Fruit fly (Drosophila melanogaster) whole organism, embryonic: ENCODE results near the gene deltaCOP.

Experiments used
- Ada2b ChIP-seq: fragments of 200-800 bp; sonication (Bioruptor generic); IDR thresholded peaks from 2 replicates; pipeline ENCODE4 v1.3.6; 2022; ENCODE audit warnings: missing biosample characterization, missing genetic modification characterization
- C15 ChIP-seq: fragments of 200-800 bp; sonication (Bioruptor generic); IDR thresholded peaks from 3 replicates; pipeline ENCODE4 v1.3.6; 2022; ENCODE audit warnings: missing biosample characterization, missing genetic modification characterization
- CG10979 ChIP-seq: fragments of 200-800 bp; sonication (Bioruptor generic); optimal IDR thresholded peaks from 2 replicates; lab custom pipeline; 2018; ENCODE audit warnings: missing biosample characterization, mild to moderate bottlenecking, missing genetic modification characterization, moderate library complexity
- CG1233 ChIP-seq: fragments of 200-800 bp; sonication (Bioruptor generic); optimal IDR thresholded peaks from 4 replicates; lab custom pipeline; 2018; ENCODE audit warnings: missing biosample characterization, mild to moderate bottlenecking, missing genetic modification characterization
- CG14441 ChIP-seq: fragments of 200-800 bp; sonication (Bioruptor generic); IDR thresholded peaks from 2 replicates; pipeline ENCODE4 v1.3.6; 2022; ENCODE audit warnings: missing biosample characterization, missing genetic modification characterization
- CG14860 ChIP-seq: fragments of 200-800 bp; sonication (Bioruptor generic); IDR thresholded peaks from 3 replicates; pipeline ENCODE4 v1.3.6; 2022; ENCODE audit warnings: missing biosample characterization, missing genetic modification characterization; ENCODE audit not compliant: partially characterized antibody
- CG1603 ChIP-seq: fragments of 200-800 bp; sonication (Bioruptor generic); optimal IDR thresholded peaks from 2 replicates; lab custom pipeline; 2019; ENCODE audit warnings: missing biosample characterization, mild to moderate bottlenecking, missing genetic modification characterization, moderate library complexity
- CG16779 ChIP-seq: fragments of 200-800 bp; sonication (Bioruptor generic); IDR thresholded peaks from 2 replicates; pipeline ENCODE4 v1.3.6; 2022; ENCODE audit warnings: missing biosample characterization, missing genetic modification characterization
- CG17186 ChIP-seq: fragments of 200-800 bp; sonication (Bioruptor generic); optimal IDR thresholded peaks from 3 replicates; lab custom pipeline; 2017; ENCODE audit warnings: missing biosample characterization, missing genetic modification reagents, missing genetic modification characterization
- CG18599 ChIP-seq: fragments of 200-800 bp; sonication (Bioruptor generic); optimal IDR thresholded peaks from 3 replicates; lab custom pipeline; 2017; ENCODE audit warnings: missing biosample characterization, missing genetic modification characterization, mild to moderate bottlenecking, moderate library complexity, missing genetic modification reagents
- CG18764 ChIP-seq: fragments of 200-800 bp; sonication (Bioruptor generic); optimal IDR thresholded peaks from 3 replicates; lab custom pipeline; 2016; ENCODE audit warnings: missing biosample characterization, missing genetic modification characterization
- CG30431 ChIP-seq: fragments of 200-800 bp; sonication (Bioruptor generic); optimal IDR thresholded peaks from 2 replicates; lab custom pipeline; 2017; ENCODE audit warnings: missing biosample characterization, missing genetic modification characterization
- CG32532 ChIP-seq: fragments of 200-800 bp; sonication (Bioruptor generic); IDR thresholded peaks from 2 replicates; pipeline ENCODE4 v1.3.6; 2022; ENCODE audit warnings: missing biosample characterization, missing genetic modification characterization
- CG34422 ChIP-seq: fragments of 200-800 bp; sonication (Bioruptor generic); IDR thresholded peaks from 3 replicates; pipeline ENCODE4 v1.3.6; 2022; ENCODE audit warnings: missing biosample characterization, missing genetic modification characterization
- CG4328 ChIP-seq: fragments of 200-800 bp; sonication (Bioruptor generic); optimal IDR thresholded peaks from 3 replicates; lab custom pipeline; 2017; ENCODE audit warnings: missing biosample characterization, missing genetic modification reagents, missing genetic modification characterization
- CG4617 ChIP-seq: fragments of 200-800 bp; sonication (Bioruptor generic); optimal IDR thresholded peaks from 3 replicates; lab custom pipeline; 2016; ENCODE audit warnings: missing biosample characterization, missing genetic modification characterization, borderline replicate concordance
- CG6272 ChIP-seq: fragments of 200-800 bp; sonication (Bioruptor generic); IDR thresholded peaks from 2 replicates; pipeline ENCODE4 v1.3.6; 2022; ENCODE audit warnings: missing biosample characterization, missing genetic modification characterization
- CG7271 ChIP-seq: fragments of 200-800 bp; sonication (Bioruptor generic); optimal IDR thresholded peaks from 2 replicates; lab custom pipeline; 2018; ENCODE audit warnings: missing biosample characterization, mild to moderate bottlenecking, missing genetic modification characterization, moderate library complexity
- CG7928 ChIP-seq: fragments of 200-800 bp; sonication (Bioruptor generic); optimal IDR thresholded peaks from 2 replicates; lab custom pipeline; 2017; ENCODE audit warnings: missing biosample characterization, mild to moderate bottlenecking, missing genetic modification characterization
- CG8765 ChIP-seq: fragments of 200-800 bp; sonication (Bioruptor generic); IDR thresholded peaks from 2 replicates; pipeline ENCODE4 v1.3.6; 2022; ENCODE audit warnings: missing biosample characterization, missing genetic modification characterization
- CG9609 ChIP-seq: fragments of 200-800 bp; sonication (Bioruptor generic); optimal IDR thresholded peaks from 3 replicates; lab custom pipeline; 2016; ENCODE audit warnings: missing biosample characterization, missing genetic modification characterization
- CHES-1-like ChIP-seq: fragments of 200-800 bp; sonication (Bioruptor generic); optimal IDR thresholded peaks from 2 replicates; lab custom pipeline; 2016; ENCODE audit warnings: missing biosample characterization, missing genetic modification characterization
- CkIIα-i1 ChIP-seq: fragments of 200-800 bp; sonication (Bioruptor generic); IDR thresholded peaks from 2 replicates; pipeline ENCODE4 v1.3.6; 2022; ENCODE audit warnings: missing biosample characterization, missing genetic modification characterization
- Fer1 ChIP-seq: fragments of 200-800 bp; sonication (Bioruptor generic); optimal IDR thresholded peaks from 2 replicates; lab custom pipeline; 2017; ENCODE audit warnings: missing biosample characterization, mild to moderate bottlenecking, missing genetic modification characterization
- HLHmδ ChIP-seq: fragments of 200-800 bp; sonication (Bioruptor generic); optimal IDR thresholded peaks from 2 replicates; lab custom pipeline; 2018; ENCODE audit warnings: missing biosample characterization, mild to moderate bottlenecking, missing genetic modification characterization, moderate library complexity
- Kr ChIP-seq: fragments of 200-800 bp; sonication (Bioruptor generic); optimal IDR thresholded peaks from 2 replicates; lab custom pipeline; 2017; ENCODE audit warnings: missing biosample characterization, mild to moderate bottlenecking, missing genetic modification characterization
- Lhr ChIP-seq: fragments of 200-800 bp; sonication (Bioruptor generic); optimal IDR thresholded peaks from 3 replicates; lab custom pipeline; 2017; ENCODE audit warnings: mild to moderate bottlenecking, missing biosample characterization, missing genetic modification reagents, missing genetic modification characterization
- Med ChIP-seq: fragments of 200-800 bp; sonication (Bioruptor generic); peaks from one replicate; lab custom pipeline; 2016; ENCODE audit warnings: missing biosample characterization, missing genetic modification characterization, mild to moderate bottlenecking, inconsistent platforms, moderate library complexity
- Mes4 ChIP-seq: fragments of 200-800 bp; sonication (Bioruptor generic); optimal IDR thresholded peaks from 2 replicates; lab custom pipeline; 2016; ENCODE audit warnings: missing biosample characterization, missing genetic modification characterization
- NK7.1 ChIP-seq: fragments of 200-800 bp; sonication (Bioruptor generic); optimal IDR thresholded peaks from 3 replicates; lab custom pipeline; 2016; ENCODE audit warnings: missing biosample characterization, missing genetic modification characterization
- Usf ChIP-seq: fragments of 200-800 bp; sonication (Bioruptor generic); optimal IDR thresholded peaks from 2 replicates; lab custom pipeline; 2017; ENCODE audit warnings: missing genotype, missing biosample characterization, missing genetic modification characterization
- al ChIP-seq: fragments of 200-800 bp; sonication (Bioruptor generic); IDR thresholded peaks from 2 replicates; pipeline ENCODE4 v1.3.6; 2022; ENCODE audit warnings: missing biosample characterization, missing genetic modification characterization
- ato ChIP-seq: fragments of 200-800 bp; sonication (Bioruptor generic); IDR thresholded peaks from 2 replicates; pipeline ENCODE4 v1.3.6; 2022; ENCODE audit warnings: missing biosample characterization, missing genetic modification characterization; ENCODE audit not compliant: partially characterized antibody
- bowl ChIP-seq: fragments of 200-800 bp; sonication (Bioruptor generic); IDR thresholded peaks from 2 replicates; pipeline ENCODE4 v1.3.6; 2022; ENCODE audit warnings: missing biosample characterization, missing genetic modification characterization
- chinmo ChIP-seq: fragments of 200-800 bp; sonication (Bioruptor generic); IDR thresholded peaks from 4 replicates; pipeline ENCODE4 v1.3.6; 2022; ENCODE audit warnings: missing biosample characterization, missing genetic modification characterization; ENCODE audit not compliant: partially characterized antibody
- cwo ChIP-seq: fragments of 200-800 bp; sonication (Bioruptor generic); optimal IDR thresholded peaks from 3 replicates; lab custom pipeline; 2017; ENCODE audit warnings: missing biosample characterization, missing genetic modification characterization, mild to moderate bottlenecking, moderate library complexity, missing genetic modification reagents
- eve ChIP-seq, 2 experiments: fragments of >200 bp; optimal IDR thresholded peaks; 2 replicates each; lab custom pipeline; 2017; ENCODE audit warnings: missing biosample characterization in 2 of 2, missing genetic modification characterization in 2 of 2
- gce ChIP-seq: fragments of 200-800 bp; sonication (Bioruptor generic); IDR thresholded peaks from 3 replicates; pipeline ENCODE4 v1.3.6; 2022; ENCODE audit warnings: missing biosample characterization, missing genetic modification characterization
- insv ChIP-seq, 2 experiments: fragments of 200-800 bp; sonication (Bioruptor generic); optimal IDR thresholded peaks; 3 replicates each; lab custom pipeline; 2016 to 2018; ENCODE audit warnings: missing biosample characterization in 2 of 2, missing genetic modification characterization in 2 of 2
- jumu ChIP-seq: fragments of 200-800 bp; sonication (Bioruptor generic); optimal IDR thresholded peaks from 3 replicates; lab custom pipeline; 2016; ENCODE audit warnings: missing biosample characterization, missing genetic modification characterization
- lilli ChIP-seq: fragments of 200-800 bp; sonication (Bioruptor generic); optimal IDR thresholded peaks from 3 replicates; lab custom pipeline; 2016; ENCODE audit warnings: missing biosample characterization, missing genetic modification characterization
- lov ChIP-seq, 2 experiments: fragments of 200-800 bp in 1 of 2; fragments of >200 bp in 1 of 2; sonication (Bioruptor generic) in 1 of 2; IDR thresholded peaks in 1 of 2; optimal IDR thresholded peaks in 1 of 2; 2 replicates in 1 of 2; 3 replicates in 1 of 2; pipeline versions ENCODE4 v1.3.6 to Lab custom; 2017 to 2022; ENCODE audit warnings: missing biosample characterization in 1 of 2, missing genetic modification characterization in 1 of 2
- luna ChIP-seq: fragments of 200-800 bp; sonication (Bioruptor generic); optimal IDR thresholded peaks from 2 replicates; lab custom pipeline; 2016; ENCODE audit warnings: missing biosample characterization, missing genetic modification characterization
- nerfin-2 ChIP-seq: fragments of 200-800 bp; sonication (Bioruptor generic); IDR thresholded peaks from 2 replicates; pipeline ENCODE4 v1.3.6; 2022; ENCODE audit warnings: missing biosample characterization, missing genetic modification characterization; ENCODE audit not compliant: partially characterized antibody
- repo ChIP-seq: fragments of 200-800 bp; sonication (Bioruptor generic); optimal IDR thresholded peaks from 2 replicates; lab custom pipeline; 2016; ENCODE audit warnings: missing biosample characterization, missing genetic modification characterization
- seq ChIP-seq: fragments of 200-800 bp; sonication (Bioruptor generic); IDR thresholded peaks from 2 replicates; pipeline ENCODE4 v1.3.6; 2022; ENCODE audit warnings: missing biosample characterization, missing genetic modification characterization
- shn ChIP-seq: fragments of 200-800 bp; sonication (Bioruptor generic); optimal IDR thresholded peaks from 3 replicates; lab custom pipeline; 2016; ENCODE audit warnings: missing biosample characterization, missing genetic modification characterization
- wor ChIP-seq: fragments of 200-800 bp; sonication (Bioruptor generic); IDR thresholded peaks from 2 replicates; pipeline ENCODE4 v1.3.6; 2022; ENCODE audit warnings: missing biosample characterization, missing genetic modification characterization
- z ChIP-seq: fragments of 200-800 bp; sonication (Bioruptor generic); IDR thresholded peaks from 3 replicates; pipeline ENCODE4 v1.3.6; 2022; ENCODE audit warnings: missing biosample characterization, missing genetic modification characterization

The deltaCOP gene

DNA sequence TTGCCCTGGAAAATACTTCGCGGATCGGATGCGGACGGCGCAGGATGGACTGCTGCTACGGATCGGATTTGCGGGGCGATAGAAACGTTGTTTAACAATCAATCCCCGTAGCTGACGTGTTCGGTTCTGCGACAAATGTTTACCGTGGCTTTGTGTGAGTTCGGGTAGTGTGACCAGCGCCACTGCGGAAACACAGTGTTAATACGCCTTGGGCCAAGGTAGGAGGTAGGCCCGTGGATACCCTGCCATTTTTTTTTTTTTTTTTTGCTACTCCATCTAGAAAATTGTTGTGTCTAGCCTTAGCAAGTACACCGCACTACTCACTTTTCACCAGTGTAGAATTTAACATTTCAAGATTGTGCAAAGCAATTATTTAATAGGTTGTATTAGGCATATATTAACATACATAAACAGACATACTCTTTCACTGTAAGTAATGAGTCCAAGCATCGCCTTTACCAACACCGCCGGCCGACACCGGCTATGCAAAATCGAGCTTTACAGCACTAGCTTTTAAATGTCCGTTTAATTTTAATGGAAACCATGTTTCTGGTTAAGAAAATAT is at the start of gene deltaCOP (continued):
- TF ChIP-seq CG34422 = peak; percentile 85; the same call in 2 of the 3 replicates
- TF ChIP-seq CG18764 = peak; percentile 82
- TF ChIP-seq CkIIα-i1 (GFP tag; lab: Robert Waterston, UW) = no peak
- TF ChIP-seq shn = peak; percentile 94
- peak; percentile 97 for TF ChIP-seq Med (GFP tag; lab: Kevin White, UChicago)
- TF ChIP-seq Kr (GFP tag; lab: Kevin White, UChicago) = no peak
- TF ChIP-seq ato (GFP tag; lab: Robert Waterston, UW) = no peak
- peak; percentile 78 for TF ChIP-seq CG4617 (GFP tag; lab: Kevin White, UChicago)
- TF ChIP-seq Lhr (GFP tag; lab: Kevin White, UChicago) = peak; percentile 30
- TF ChIP-seq wor (GFP tag; lab: Robert Waterston, UW) = peak; percentile 75
- TF ChIP-seq CG1233 (GFP tag; lab: Kevin White, UChicago) = peak; percentile 73
- no peak for TF ChIP-seq eve (GFP tag; optimal IDR thresholded peaks at IDR 0.05; lab: Kevin White, UChicago)
- TF ChIP-seq repo (GFP tag; lab: Kevin White, UChicago) = peak; percentile 85
- TF ChIP-seq lilli (GFP tag; lab: Kevin White, UChicago) = peak; percentile 93
- no peak for TF ChIP-seq chinmo (GFP tag; lab: Robert Waterston, UW)
- peak; percentile 43 for TF ChIP-seq CG4328 (GFP tag; lab: Kevin White, UChicago)
- TF ChIP-seq CG7271 = peak; percentile 3
- no peak for TF ChIP-seq CG16779 (GFP tag; lab: Robert Waterston, UW)
- peak; percentile 47 for TF ChIP-seq Usf (GFP tag; lab: Kevin White, UChicago)
- TF ChIP-seq CG1603 (tag; lab: Kevin White, UChicago) = no peak
- TF ChIP-seq Ada2b (GFP tag; lab: Robert Waterston, UW) = peak; percentile 72
- TF ChIP-seq CG32532 (GFP tag; lab: Robert Waterston, UW) = peak; percentile 87
- 0 out of 3 replicates have a peak, but pooled peaks have one; percentile 37 for TF ChIP-seq gce (GFP tag; lab: Robert Waterston, UW)
- peak; percentile 59 for TF ChIP-seq CG6272 (GFP tag; lab: Robert Waterston, UW)
- TF ChIP-seq CG14441 = peak; percentile 75
- no peak for TF ChIP-seq nerfin-2 (GFP tag; lab: Robert Waterston, UW)
- TF ChIP-seq HLHmδ (GFP tag; lab: Kevin White, UChicago) = no peak
- TF ChIP-seq CG17186 = peak; percentile 21
- peak; percentile 89 for TF ChIP-seq luna (GFP tag; lab: Kevin White, UChicago)
- peak; percentile 56 for TF ChIP-seq CG7928 (GFP tag; lab: Kevin White, UChicago)
- peak; percentile 78 for TF ChIP-seq Fer1 (GFP tag; lab: Kevin White, UChicago)
- peak; percentile 91 for TF ChIP-seq jumu (GFP tag; lab: Kevin White, UChicago)
- no peak for TF ChIP-seq CG18599 (GFP tag; lab: Kevin White, UChicago)
- TF ChIP-seq CG9609 (GFP tag; lab: Kevin White, UChicago) = peak; percentile 95
- TF ChIP-seq al (GFP tag; lab: Robert Waterston, UW) = peak; percentile 88
- no peak for TF ChIP-seq lov (optimal IDR thresholded peaks at IDR 0.05; lab: Kevin White, UChicago)
- TF ChIP-seq lov (GFP tag; IDR thresholded peaks at IDR 0.05; lab: Robert Waterston, UW) = 0 out of 3 replicates have a peak, but pooled peaks have one; percentile 46
- peak in 1 of 2 experiments; percentile 39 for TF ChIP-seq insv (GFP tag; optimal IDR thresholded peaks at IDR 0.05; lab: Kevin White, UChicago)
- peak; percentile 62; the same call in 1 of the 2 replicates for TF ChIP-seq CG8765 (GFP tag; lab: Robert Waterston, UW)
- TF ChIP-seq bowl (GFP tag; lab: Robert Waterston, UW) = no peak; the same call in 1 of the 2 replicates
- peak; percentile 84 for TF ChIP-seq Mes4 (GFP tag; lab: Kevin White, UChicago)
- peak; percentile 82 for TF ChIP-seq seq (GFP tag; lab: Robert Waterston, UW)
- peak; percentile 94 for TF ChIP-seq CHES-1-like
- peak; percentile 65 for TF ChIP-seq cwo
- TF ChIP-seq z (GFP tag; lab: Robert Waterston, UW) = no peak
- peak; percentile 78 for TF ChIP-seq NK7.1 (GFP tag; lab: Kevin White, UChicago)
- TF ChIP-seq CG30431 (GFP tag; lab: Kevin White, UChicago) = peak; percentile 46
- TF ChIP-seq CG10979 (tag; lab: Kevin White, UChicago) = peak; percentile 64
- TF ChIP-seq C15 (GFP tag; lab: Robert Waterston, UW) = 0 out of 3 replicates have a peak, but pooled peaks have one; percentile 50
- TF ChIP-seq CG14860 (GFP tag; lab: Robert Waterston, UW) = no peak
